Fruit fly (Drosophila melanogaster): ENCODE data around the gene CG6650.

The CG6650 gene

dm6 chr3L:14031171-14032126, at the start of gene CG6650, which contains the start of gene endos:
Gene CG6650 (plus strand): TSS chr3L:14031450.
Gene endos (minus strand): TSS chr3L:14031706.
- TF ChIP-seq CrebA (GFP tag; optimal IDR thresholded peaks at IDR 0.05; ENCODE audit: borderline replicate concordance) (no peak), Sp1 (GFP tag; optimal IDR thresholded peaks at IDR 0.05) (peak; percentile 49), foxo (GFP tag; optimal IDR thresholded peaks at IDR 0.05) (peak in 1 of 2 experiments; percentile 31), Myc (optimal IDR thresholded peaks at IDR 0.05) (peak; percentile 28), Dif (GFP tag; optimal IDR thresholded peaks at IDR 0.05; ENCODE audit: partially characterized antibody) (no peak), Mio (GFP tag; optimal IDR thresholded peaks at IDR 0.05) (no peak), ey (GFP tag; optimal IDR thresholded peaks at IDR 0.05) (no peak), sage (GFP tag; optimal IDR thresholded peaks at IDR 0.05) (peak; percentile 43), CG9705 (GFP tag; optimal IDR thresholded peaks at IDR 0.05) (peak; percentile 68), woc (GFP tag; optimal IDR thresholded peaks at IDR 0.05) (peak; percentile 38), GATAd (GFP tag; optimal IDR thresholded peaks at IDR 0.05) (no peak), HLH106 (tag; optimal IDR thresholded peaks at IDR 0.05) (peak; percentile 62), Rel (GFP tag; optimal IDR thresholded peaks at IDR 0.05) (peak; percentile 26), Rel (tag; optimal IDR thresholded peaks at IDR 0.05) (peak; percentile 60), br (GFP tag; optimal IDR thresholded peaks at IDR 0.05) (peak; percentile 58), dmrt93B (GFP tag; optimal IDR thresholded peaks at IDR 0.05) (no peak), Dfd (GFP tag; optimal IDR thresholded peaks at IDR 0.05) (no peak), Hr78 (GFP tag; optimal IDR thresholded peaks at IDR 0.05) (no peak), psq (GFP tag; optimal IDR thresholded peaks at IDR 0.05) (peak; percentile 69), pan (optimal IDR thresholded peaks at IDR 0.05) (no peak), h (GFP tag; optimal IDR thresholded peaks at IDR 0.05) (peak; percentile 74), Abd-B (GFP tag; optimal IDR thresholded peaks at IDR 0.05) (no peak), tai (GFP tag; optimal IDR thresholded peaks at IDR 0.05) (no peak), jim (GFP tag; optimal IDR thresholded peaks at IDR 0.05) (no peak), dl (GFP tag; optimal IDR thresholded peaks at IDR 0.05; ENCODE audit: insufficient read depth in 1 of 2, partially characterized antibody in 2 of 2) (no peak), Hr83 (GFP tag; optimal IDR thresholded peaks at IDR 0.05; ENCODE audit: poor library complexity, severe bottlenecking) (peak; percentile 85), OdsH (GFP tag; optimal IDR thresholded peaks at IDR 0.05) (peak; percentile 43), Hnf4 (GFP tag; optimal IDR thresholded peaks at IDR 0.05) (peak; percentile 41), sv (GFP tag; optimal IDR thresholded peaks at IDR 0.05) (no peak), usp (GFP tag; optimal IDR thresholded peaks at IDR 0.05) (no peak), dsf (GFP tag; optimal IDR thresholded peaks at IDR 0.05; ENCODE audit: borderline replicate concordance) (peak; percentile 4), Vsx2 (GFP tag; optimal IDR thresholded peaks at IDR 0.05; ENCODE audit: partially characterized antibody) (no peak), brk (GFP tag; optimal IDR thresholded peaks at IDR 0.05) (peak; percentile 38), rgr (GFP tag; optimal IDR thresholded peaks at IDR 0.05) (peak; percentile 53), Jra (GFP tag; optimal IDR thresholded peaks at IDR 0.05) (peak; percentile 37), CG32264 (GFP tag; optimal IDR thresholded peaks at IDR 0.05) (no peak), lola (GFP tag; optimal IDR thresholded peaks at IDR 0.05) (no peak), fru (GFP tag; optimal IDR thresholded peaks at IDR 0.05) (peak; percentile 63), N (GFP tag; optimal IDR thresholded peaks at IDR 0.05) (peak; percentile 51)

- no peak for TF ChIP-seq Myc (optimal IDR thresholded peaks at IDR 0.05)
- no peak for TF ChIP-seq CrebA (GFP tag; optimal IDR thresholded peaks at IDR 0.05; ENCODE audit: borderline replicate concordance)
- TF ChIP-seq Dfd (GFP tag; optimal IDR thresholded peaks at IDR 0.05): peak; percentile 99
- no peak for TF ChIP-seq rgr (GFP tag; optimal IDR thresholded peaks at IDR 0.05)
- TF ChIP-seq foxo (GFP tag; optimal IDR thresholded peaks at IDR 0.05): no peak
- TF ChIP-seq Vsx2 (GFP tag; optimal IDR thresholded peaks at IDR 0.05; ENCODE audit: partially characterized antibody): no peak
These were observed 48.7 kb upstream of the CG6650 start for dm6 chr3L:13982516-13982915.

Data from whole organism, wandering third instar larva.